Fruit fly (Drosophila melanogaster) whole organism, prepupa: Measurements from ENCODE around the gene CG15403.

Experiments used
- CG16779 ChIP-seq: fragments of 200-800 bp; sonication (Bioruptor generic); optimal IDR thresholded peaks from 3 replicates; lab custom pipeline; 2017; ENCODE audit warnings: missing biosample characterization, mild to moderate bottlenecking, missing genetic modification characterization
- CG3919 ChIP-seq: fragments of 200-800 bp; sonication (Bioruptor generic); optimal IDR thresholded peaks from 3 replicates; lab custom pipeline; 2016; ENCODE audit warnings: missing biosample characterization, missing genetic modification characterization
- CG4318 ChIP-seq: fragments of 200-800 bp; sonication (Bioruptor generic); optimal IDR thresholded peaks from 3 replicates; lab custom pipeline; 2017; ENCODE audit warnings: missing biosample characterization, mild to moderate bottlenecking, missing genetic modification characterization
- CG6276 ChIP-seq: fragments of 200-800 bp; sonication (Bioruptor generic); optimal IDR thresholded peaks from 2 replicates; lab custom pipeline; 2017; ENCODE audit warnings: missing biosample characterization, mild to moderate bottlenecking, missing genetic modification characterization
- Hr38 ChIP-seq: sonication (Bioruptor generic); optimal IDR thresholded peaks from 2 replicates; lab custom pipeline; 2016; ENCODE audit warnings: missing biosample characterization, missing genetic modification characterization
- Sox15 ChIP-seq: fragments of 200-800 bp; sonication (Bioruptor generic); optimal IDR thresholded peaks from 3 replicates; lab custom pipeline; 2016; ENCODE audit warnings: missing biosample characterization, missing genetic modification characterization
- acj6 ChIP-seq: fragments of 200-800 bp; sonication (Bioruptor generic); optimal IDR thresholded peaks from 3 replicates; lab custom pipeline; 2016; ENCODE audit warnings: missing biosample characterization, missing genetic modification characterization
- cyc ChIP-seq: fragments of 200-800 bp; sonication (Bioruptor generic); optimal IDR thresholded peaks from 3 replicates; lab custom pipeline; 2016; ENCODE audit warnings: missing biosample characterization, missing genetic modification characterization
- svp ChIP-seq: fragments of 200-800 bp; sonication (Bioruptor generic); peaks from one replicate; lab custom pipeline; 2016; ENCODE audit warnings: missing biosample characterization, missing genetic modification characterization
- vri ChIP-seq: fragments of 200-800 bp; sonication (Bioruptor generic); optimal IDR thresholded peaks from 3 replicates; lab custom pipeline; 2016; ENCODE audit warnings: missing biosample characterization, mild to moderate bottlenecking, missing genetic modification characterization

dm6 chr2L:3127813-3128212 lies 622 bp upstream of the CG15403 start:
- TF ChIP-seq CG16779 (tag; lab: Kevin White, UChicago) (no peak), svp (GFP tag; lab: Kevin White, UChicago) (no peak), Sox15 (GFP tag; lab: Kevin White, UChicago) (no peak), CG3919 (GFP tag; lab: Kevin White, UChicago) (no peak), acj6 (GFP tag; lab: Kevin White, UChicago) (no peak), vri (GFP tag; lab: Kevin White, UChicago) (no peak), CG4318 (GFP tag; lab: Kevin White, UChicago) (no peak), Hr38 (no peak), cyc (no peak), CG6276 (GFP tag; lab: Kevin White, UChicago) (no peak)
